Worm (Caenorhabditis elegans) whole organism, L4/young adult: ENCODE results near the gene pmp-2.

ENCODE experiments used
- W03F9.2 ChIP-seq: fragments of 150-350 bp; optimal IDR thresholded peaks from 2 replicates; lab custom pipeline; 2014; ENCODE audit warnings: missing biosample characterization, missing genetic modification characterization
- him-1 ChIP-seq: sonication (generic microtip); optimal IDR thresholded peaks from 2 replicates; lab custom pipeline; 2016; ENCODE audit warnings: missing genotype, missing genetic modification reagents, missing genetic modification characterization, missing compliant biosample characterization

DNA sequence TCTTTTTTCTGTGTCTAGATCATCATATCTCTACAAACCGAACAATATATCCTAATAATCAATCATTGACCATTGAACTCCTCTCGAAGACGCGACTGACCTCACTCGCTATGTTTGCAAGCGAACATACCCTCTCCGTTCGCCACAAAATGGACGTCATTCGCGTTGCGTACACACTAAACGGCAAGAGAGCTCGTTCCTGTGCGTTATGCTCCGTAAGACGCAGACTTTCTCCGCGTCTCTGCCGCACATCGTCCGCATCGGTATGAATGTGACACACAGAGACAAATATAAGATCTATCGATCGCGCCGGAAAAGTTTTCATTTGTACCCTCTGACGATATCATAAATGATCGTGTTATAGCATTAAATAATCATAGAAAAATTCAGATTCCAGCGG lies 38.4 kb upstream of the pmp-2 start:
- TF ChIP-seq W03F9.2 (tag; lab: Kevin White, UChicago) (no peak), him-1 (tag; lab: Kevin White, UChicago) (no peak)
